Worm (Caenorhabditis elegans): ENCODE measurements around the gene C42D4.18.

DNA sequence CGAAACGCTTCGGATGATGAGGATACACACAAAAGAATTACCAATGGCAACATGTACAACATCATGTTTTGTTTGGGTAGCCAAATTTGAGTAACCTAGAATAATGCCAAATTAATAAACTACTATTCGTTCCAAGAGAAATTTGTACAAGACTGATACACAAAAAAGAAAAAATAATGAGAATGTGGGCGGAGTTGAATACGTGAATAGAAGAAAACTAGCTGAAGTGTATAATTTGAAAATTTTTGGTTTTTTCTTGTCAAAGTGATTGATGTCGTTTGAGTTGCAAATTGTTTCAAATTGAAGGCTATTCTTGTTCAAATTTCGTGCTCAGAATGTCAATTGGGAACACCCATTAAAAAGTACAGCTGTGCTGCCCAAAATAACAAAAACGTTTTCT lies 25.2 kb downstream of the C42D4.18 start, which contains the start of gene R13A1.5:
- no peak for TF ChIP-seq zag-1 (tag; optimal IDR thresholded peaks at IDR 0.05)
- TF ChIP-seq sma-9 (GFP tag; optimal IDR thresholded peaks at IDR 0.05), result no peak
- TF ChIP-seq sma-9 (tag; optimal IDR thresholded peaks at IDR 0.05), result no peak
- no peak for TF ChIP-seq nhr-77 (tag; optimal IDR thresholded peaks at IDR 0.05)
- no peak for TF ChIP-seq snpc-4 (tag; optimal IDR thresholded peaks at IDR 0.05)
- no peak for TF ChIP-seq ztf-11 (tag; optimal IDR thresholded peaks at IDR 0.05)
- no peak for TF ChIP-seq fos-1 (tag; optimal IDR thresholded peaks at IDR 0.05)
- TF ChIP-seq crh-2 (tag; optimal IDR thresholded peaks at IDR 0.05), result no peak
